Worm (Caenorhabditis elegans) whole organism, L1 larva: ENCODE results near the gene snrp-3.

Experiments
- fos-1 ChIP-seq: fragments of 150-350 bp; optimal IDR thresholded peaks from 2 replicates; lab custom pipeline; 2014; ENCODE audit warnings: missing biosample characterization, missing genetic modification characterization
- pqm-1 ChIP-seq: sonication (generic microtip); optimal IDR thresholded peaks from 3 replicates; lab custom pipeline; 2017; ENCODE audit warnings: missing biosample characterization, missing genetic modification characterization
- zag-1 ChIP-seq: fragments of 150-350 bp; optimal IDR thresholded peaks from 2 replicates; lab custom pipeline; 2014; ENCODE audit warnings: missing biosample characterization, missing genetic modification characterization

- TF ChIP-seq zag-1 (tag; lab: Kevin White, UChicago) (no peak), pqm-1 (tag; lab: Kevin White, UChicago) (no peak), fos-1 (tag; lab: Kevin White, UChicago) (no peak)
These were observed 10.3 kb downstream of the snrp-3 start, which contains the start of gene F08B4.8 for ce11 chrIV:8677303-8677702.
